Worm (Caenorhabditis elegans): Measurements from ENCODE around the gene Y50D7A.3.

Y50D7A.3 gene

ce11 chrIII:254235-254634 lies at the start of gene Y50D7A.3:
Gene Y50D7A.3 (plus strand): TSS chrIII:254535.
- no peak for TF ChIP-seq D2030.7 (GFP tag; IDR thresholded peaks at IDR 0.05)
- no peak for TF ChIP-seq unc-130 (GFP tag; optimal IDR thresholded peaks at IDR 0.05)
- no peak for TF ChIP-seq pbrm-1 (GFP tag; IDR thresholded peaks at IDR 0.05)
- no peak for TF ChIP-seq gei-17 (GFP tag; optimal IDR thresholded peaks at IDR 0.05)
- TF ChIP-seq ztf-22 (GFP tag; optimal IDR thresholded peaks at IDR 0.05), result no peak
- TF ChIP-seq F57C9.4 (tag; optimal IDR thresholded peaks at IDR 0.05), result no peak
- TF ChIP-seq hmg-20 (GFP tag; IDR thresholded peaks at IDR 0.05), result no peak
- no peak for TF ChIP-seq lin-54 (GFP tag; optimal IDR thresholded peaks at IDR 0.05)
- TF ChIP-seq attf-6 (GFP tag; IDR thresholded peaks at IDR 0.05), result no peak
- no peak for TF ChIP-seq egrh-3 (GFP tag; IDR thresholded peaks at IDR 0.05)
- no peak for TF ChIP-seq F57A8.1 (GFP tag; optimal IDR thresholded peaks at IDR 0.05)
- TF ChIP-seq Y53G8AR.9 (GFP tag; conservative IDR thresholded peaks at IDR 0.05), result no peak
- no peak for TF ChIP-seq athp-1 (tag; optimal IDR thresholded peaks at IDR 0.05)
- no peak for TF ChIP-seq Y56A3A.18 (GFP tag; IDR thresholded peaks at IDR 0.05)
- TF ChIP-seq nhr-80 (tag; optimal IDR thresholded peaks at IDR 0.05), result no peak

ce11 chrIII:207023-207422 lies 47.3 kb upstream of the Y50D7A.3 start, which contains the start of gene W10C4.1:
Gene W10C4.1 (minus strand): TSS chrIII:207123.
- no peak for TF ChIP-seq ztf-3 (GFP tag; optimal IDR thresholded peaks at IDR 0.05)
- no peak for TF ChIP-seq rpc-1 (optimal IDR thresholded peaks at IDR 0.05)
- TF ChIP-seq rpc-1 (tag; optimal IDR thresholded peaks at IDR 0.05), result no peak
- no peak for TF ChIP-seq madf-10 (tag; optimal IDR thresholded peaks at IDR 0.05)
- no peak for TF ChIP-seq lsy-27 (tag; optimal IDR thresholded peaks at IDR 0.05; ENCODE audit: borderline replicate concordance, insufficient read depth)
- TF ChIP-seq gei-17 (GFP tag; optimal IDR thresholded peaks at IDR 0.05), result no peak
- TF ChIP-seq lin-35 (GFP tag; optimal IDR thresholded peaks at IDR 0.05), result no peak
- no peak for TF ChIP-seq Y53F4B.3 (GFP tag; IDR thresholded peaks at IDR 0.05)
- no peak for TF ChIP-seq mel-28 (tag; optimal IDR thresholded peaks at IDR 0.05; ENCODE audit: borderline replicate concordance)
- TF ChIP-seq lsl-1 (GFP tag; optimal IDR thresholded peaks at IDR 0.05), result no peak
- TF ChIP-seq D2030.7 (GFP tag; IDR thresholded peaks at IDR 0.05), result no peak
- no peak for TF ChIP-seq ceh-100 (GFP tag; IDR thresholded peaks at IDR 0.05)
- TF ChIP-seq F57A8.1 (GFP tag; optimal IDR thresholded peaks at IDR 0.05), result no peak
- TF ChIP-seq ztf-25 (GFP tag; IDR thresholded peaks at IDR 0.05), result no peak
- TF ChIP-seq somi-1 (GFP tag; optimal IDR thresholded peaks at IDR 0.05), result no peak
- no peak for TF ChIP-seq hmg-1.2 (GFP tag; IDR thresholded peaks at IDR 0.05)
- no peak for TF ChIP-seq F22D6.2 (tag; optimal IDR thresholded peaks at IDR 0.05)
- TF ChIP-seq attf-3 (GFP tag; conservative IDR thresholded peaks at IDR 0.05), result no peak
- TF ChIP-seq B0261.1 (tag; optimal IDR thresholded peaks at IDR 0.05), result no peak

ce11 chrIII:208793-209694 lies 45.3 kb upstream of the Y50D7A.3 start:
- TF ChIP-seq tbp1 (GFP tag; optimal IDR thresholded peaks at IDR 0.05) (no peak), F23B12.7 (tag; optimal IDR thresholded peaks at IDR 0.05; ENCODE audit: insufficient read depth) (no peak), F49E8.2 (tag; optimal IDR thresholded peaks at IDR 0.05; ENCODE audit: insufficient read depth) (no peak), ccch-3 (GFP tag; optimal IDR thresholded peaks at IDR 0.05) (no peak), lin-35 (GFP tag; optimal IDR thresholded peaks at IDR 0.05) (no peak), lsy-27 (tag; optimal IDR thresholded peaks at IDR 0.05; ENCODE audit: borderline replicate concordance, insufficient read depth) (no peak), mes-4 (tag; optimal IDR thresholded peaks at IDR 0.05) (no peak), ztf-22 (GFP tag; optimal IDR thresholded peaks at IDR 0.05) (no peak), attf-6 (GFP tag; IDR thresholded peaks at IDR 0.05) (no peak), pbrm-1 (GFP tag; IDR thresholded peaks at IDR 0.05) (no peak), nhr-90 (tag; optimal IDR thresholded peaks at IDR 0.05) (no peak), hlh-26 (GFP tag; conservative IDR thresholded peaks at IDR 0.05) (no peak), lag-1 (GFP tag; IDR thresholded peaks at IDR 0.05) (no peak), repo-1 (tag; optimal IDR thresholded peaks at IDR 0.05) (no peak), mcd-1 (GFP tag; IDR thresholded peaks at IDR 0.05) (no peak), bed-1 (GFP tag; IDR thresholded peaks at IDR 0.05) (no peak), attf-5 (GFP tag; optimal IDR thresholded peaks at IDR 0.05) (no peak)
